Fruit fly (Drosophila melanogaster) whole organism, pupa: ENCODE results near the gene heca.

Experiments used
- CG10348 ChIP-seq: fragments of 200-800 bp; sonication (Bioruptor generic); IDR thresholded peaks from 2 replicates; pipeline ENCODE4 v1.3.6; 2022; ENCODE audit warnings: missing biosample characterization, missing genetic modification characterization
- CG13204 ChIP-seq: fragments of 200-800 bp; sonication (Bioruptor generic); optimal IDR thresholded peaks from 2 replicates; lab custom pipeline; 2018; ENCODE audit warnings: missing biosample characterization, mild to moderate bottlenecking, missing genetic modification characterization, moderate library complexity
- CG17806 ChIP-seq: fragments of 200-800 bp; sonication (Bioruptor generic); optimal IDR thresholded peaks from 2 replicates; lab custom pipeline; 2018; ENCODE audit warnings: missing biosample characterization, mild to moderate bottlenecking, missing genetic modification characterization, moderate library complexity
- CG34367 ChIP-seq: fragments of 200-800 bp; sonication (Bioruptor generic); optimal IDR thresholded peaks from 2 replicates; lab custom pipeline; 2018; ENCODE audit warnings: missing biosample characterization, mild to moderate bottlenecking, missing genetic modification characterization

dm6 chr3R:30343453-30344220 lies 65.9 kb downstream of the heca start:
- TF ChIP-seq CG13204 (no peak), CG10348 (GFP tag; lab: Robert Waterston, UW) (peak; percentile 48), CG17806 (no peak), CG34367 (tag; lab: Kevin White, UChicago) (no peak)
